Comparison of ENCODE assay signal across 3 fruit fly cellular contexts in genomic region chrX:7000444-7001134, dm6.
A peak's percentile ranks its signal among the peaks of the same experiment; 100 is the strongest.
TF ChIP-seq lines count a peak whose summit lies in the region.

No protein-coding gene starts in this region.

TF ChIP-seq in whole organism, embryonic, 481 proteins besides CTCF, POLR2A, EP300 and RAD21 (continued from another document and continues in another):
- TF ChIP-seq phol (tag; optimal IDR thresholded peaks at IDR 0.05; lab: Kevin White, UChicago): peak; percentile 41
- peak; percentile 80; the same call in 2 of the 3 replicates for TF ChIP-seq CG17361 (GFP tag; IDR thresholded peaks at IDR 0.05; lab: Robert Waterston, UW)
- no peak for TF ChIP-seq Fer2 (tag; optimal IDR thresholded peaks at IDR 0.05; lab: Kevin White, UChicago)
- no peak for TF ChIP-seq HLH3B (GFP tag; IDR thresholded peaks at IDR 0.05; lab: Robert Waterston, UW)
- TF ChIP-seq Sox100B (GFP tag; optimal IDR thresholded peaks at IDR 0.05; lab: Kevin White, UChicago): peak; percentile 59
- no peak for TF ChIP-seq CG18764 (GFP tag; optimal IDR thresholded peaks at IDR 0.05; lab: Kevin White, UChicago)
- TF ChIP-seq CG6791 (GFP tag; IDR thresholded peaks at IDR 0.05; lab: Robert Waterston, UW; ENCODE audit: partially characterized antibody): no peak
- TF ChIP-seq CG4820 (GFP tag; optimal IDR thresholded peaks at IDR 0.05; lab: Kevin White, UChicago): no peak
- TF ChIP-seq Antp (GFP tag; optimal IDR thresholded peaks at IDR 0.05; lab: Kevin White, UChicago): no peak
- TF ChIP-seq tio (GFP tag; optimal IDR thresholded peaks at IDR 0.05; lab: Kevin White, UChicago): peak; percentile 30
- TF ChIP-seq Oaz (GFP tag; IDR thresholded peaks at IDR 0.05; lab: Robert Waterston, UW): no peak
- TF ChIP-seq mld (GFP tag; IDR thresholded peaks at IDR 0.05; lab: Robert Waterston, UW; ENCODE audit: partially characterized antibody): no peak
- no peak for TF ChIP-seq sisA (GFP tag; IDR thresholded peaks at IDR 0.05; lab: Robert Waterston, UW)
- no peak for TF ChIP-seq CG2120 (GFP tag; optimal IDR thresholded peaks at IDR 0.05; lab: Kevin White, UChicago)
- TF ChIP-seq CG6765 (GFP tag; optimal IDR thresholded peaks at IDR 0.05; lab: Kevin White, UChicago): no peak
- TF ChIP-seq CrebB (tag; optimal IDR thresholded peaks at IDR 0.05; lab: Kevin White, UChicago): no peak
- no peak for TF ChIP-seq org-1 (GFP tag; optimal IDR thresholded peaks at IDR 0.05; lab: Kevin White, UChicago)
- no peak for TF ChIP-seq CoRest (tag; optimal IDR thresholded peaks at IDR 0.05; lab: Kevin White, UChicago)
- peak; percentile 49 for TF ChIP-seq CG2678 (tag; optimal IDR thresholded peaks at IDR 0.05; lab: Kevin White, UChicago)
- 0 out of 3 replicates have a peak, but pooled peaks have one; percentile 25 for TF ChIP-seq CG2199 (GFP tag; IDR thresholded peaks at IDR 0.05; lab: Robert Waterston, UW)
- no peak for TF ChIP-seq CG13424 (tag; optimal IDR thresholded peaks at IDR 0.05; lab: Kevin White, UChicago)
- no peak for TF ChIP-seq CG17612 (GFP tag; IDR thresholded peaks at IDR 0.05; lab: Robert Waterston, UW)
- TF ChIP-seq Nf-YA (GFP tag; IDR thresholded peaks at IDR 0.05; lab: Robert Waterston, UW): no peak
- no peak for TF ChIP-seq dysf (GFP tag; IDR thresholded peaks at IDR 0.05; lab: Robert Waterston, UW)
- no peak for TF ChIP-seq CG11398 (GFP tag; optimal IDR thresholded peaks at IDR 0.05; lab: Kevin White, UChicago)
- 0 out of 2 replicates have a peak, but pooled peaks have one; percentile 15 for TF ChIP-seq CG32772 (GFP tag; IDR thresholded peaks at IDR 0.05; lab: Robert Waterston, UW)
- no peak for TF ChIP-seq BtbVII (GFP tag; optimal IDR thresholded peaks at IDR 0.05; lab: Kevin White, UChicago)
- peak in 1 of 3 experiments; percentile 36 for TF ChIP-seq lola (GFP tag; optimal IDR thresholded peaks at IDR 0.05; lab: Kevin White, UChicago)
- TF ChIP-seq sima (GFP tag; optimal IDR thresholded peaks at IDR 0.05; lab: Kevin White, UChicago): no peak
- peak; percentile 50 for TF ChIP-seq Oli (tag; optimal IDR thresholded peaks at IDR 0.05; lab: Kevin White, UChicago)
- no peak for TF ChIP-seq fd96Cb (tag; optimal IDR thresholded peaks at IDR 0.05; lab: Kevin White, UChicago)
- no peak for TF ChIP-seq CG16813 (GFP tag; IDR thresholded peaks at IDR 0.05; lab: Robert Waterston, UW; ENCODE audit: partially characterized antibody)
- TF ChIP-seq Rfx (GFP tag; IDR thresholded peaks at IDR 0.05; lab: Robert Waterston, UW): no peak
- TF ChIP-seq Bteb2 (GFP tag; optimal IDR thresholded peaks at IDR 0.05; lab: Kevin White, UChicago): no peak
- no peak for TF ChIP-seq CG16779 (GFP tag; IDR thresholded peaks at IDR 0.05; lab: Robert Waterston, UW)
- TF ChIP-seq CG30020 (tag; optimal IDR thresholded peaks at IDR 0.05; lab: Kevin White, UChicago): no peak
- no peak; the same call in 1 of the 2 replicates for TF ChIP-seq Adf1 (GFP tag; IDR thresholded peaks at IDR 0.05; lab: Robert Waterston, UW)
- no peak for TF ChIP-seq so (GFP tag; IDR thresholded peaks at IDR 0.05; lab: Robert Waterston, UW)
- TF ChIP-seq tx (GFP tag; optimal IDR thresholded peaks at IDR 0.05; lab: Kevin White, UChicago): no peak
- no peak for TF ChIP-seq CG3163 (GFP tag; optimal IDR thresholded peaks at IDR 0.05; lab: Kevin White, UChicago)
- no peak for TF ChIP-seq CG13894 (tag; optimal IDR thresholded peaks at IDR 0.05; lab: Kevin White, UChicago)
- TF ChIP-seq Fer3 (tag; optimal IDR thresholded peaks at IDR 0.05; lab: Kevin White, UChicago): no peak
- TF ChIP-seq Dref (GFP tag; IDR thresholded peaks at IDR 0.05; lab: Robert Waterston, UW): no peak
- TF ChIP-seq CG12155 (GFP tag; optimal IDR thresholded peaks at IDR 0.05; lab: Kevin White, UChicago): peak; percentile 43
- no peak for TF ChIP-seq CG7928 (GFP tag; optimal IDR thresholded peaks at IDR 0.05; lab: Kevin White, UChicago)

TF ChIP-seq in whole organism, prepupa, 60 proteins besides CTCF, POLR2A, EP300 and RAD21 (continued from another document):
- TF ChIP-seq Blimp-1 (GFP tag; optimal IDR thresholded peaks at IDR 0.05; lab: Kevin White, UChicago): no peak
- no peak for TF ChIP-seq CG8119 (GFP tag; IDR thresholded peaks at IDR 0.05; lab: Robert Waterston, UW)
- TF ChIP-seq svp (GFP tag; lab: Kevin White, UChicago): no peak
- no peak; the same call in 1 of the 2 replicates for TF ChIP-seq CG15336 (GFP tag; IDR thresholded peaks at IDR 0.05; lab: Robert Waterston, UW)
- no peak for TF ChIP-seq CG1621 (tag; optimal IDR thresholded peaks at IDR 0.05; lab: Kevin White, UChicago)
- TF ChIP-seq CG6276 (GFP tag; optimal IDR thresholded peaks at IDR 0.05; lab: Kevin White, UChicago): peak; percentile 28
- TF ChIP-seq CG16779 (tag; optimal IDR thresholded peaks at IDR 0.05; lab: Kevin White, UChicago): no peak
- TF ChIP-seq CG9139 (GFP tag; optimal IDR thresholded peaks at IDR 0.05; lab: Kevin White, UChicago): no peak
- TF ChIP-seq CG31627 (GFP tag; optimal IDR thresholded peaks at IDR 0.05; lab: Kevin White, UChicago): peak; percentile 29
- peak; percentile 41; the same call in 1 of the 3 replicates for TF ChIP-seq CG6163 (GFP tag; IDR thresholded peaks at IDR 0.05; lab: Robert Waterston, UW)
- TF ChIP-seq Hr38 (GFP tag; optimal IDR thresholded peaks at IDR 0.05; lab: Kevin White, UChicago): no peak
- TF ChIP-seq fd59A (GFP tag; optimal IDR thresholded peaks at IDR 0.05; lab: Kevin White, UChicago): peak; percentile 34
- TF ChIP-seq achi (GFP tag; optimal IDR thresholded peaks at IDR 0.05; lab: Kevin White, UChicago): peak; percentile 56
- TF ChIP-seq Eip93F (GFP tag; optimal IDR thresholded peaks at IDR 0.05; lab: Kevin White, UChicago): no peak
- TF ChIP-seq CG10669 (GFP tag; optimal IDR thresholded peaks at IDR 0.05; lab: Kevin White, UChicago): no peak
- TF ChIP-seq Gug (GFP tag; IDR thresholded peaks at IDR 0.05; lab: Robert Waterston, UW): no peak
- no peak for TF ChIP-seq CG3032 (tag; optimal IDR thresholded peaks at IDR 0.05; lab: Kevin White, UChicago)
- no peak for TF ChIP-seq CG11762 (GFP tag; optimal IDR thresholded peaks at IDR 0.05; lab: Kevin White, UChicago; ENCODE audit: insufficient read depth)
- TF ChIP-seq CG6808 (GFP tag; optimal IDR thresholded peaks at IDR 0.05; lab: Kevin White, UChicago): peak; percentile 38
- peak; percentile 49 for TF ChIP-seq Hr4 (GFP tag; optimal IDR thresholded peaks at IDR 0.05; lab: Kevin White, UChicago)
- no peak for TF ChIP-seq CG4318 (GFP tag; optimal IDR thresholded peaks at IDR 0.05; lab: Kevin White, UChicago)
- TF ChIP-seq dac (GFP tag; optimal IDR thresholded peaks at IDR 0.05; lab: Kevin White, UChicago): no peak
- no peak for TF ChIP-seq fd85E (GFP tag; optimal IDR thresholded peaks at IDR 0.05; lab: Kevin White, UChicago)
- TF ChIP-seq esn (GFP tag; optimal IDR thresholded peaks at IDR 0.05; lab: Kevin White, UChicago): no peak
- peak; percentile 16 for TF ChIP-seq net (GFP tag; optimal IDR thresholded peaks at IDR 0.05; lab: Kevin White, UChicago)
- no peak for TF ChIP-seq Hr39 (GFP tag; optimal IDR thresholded peaks at IDR 0.05; lab: Kevin White, UChicago)
- peak; percentile 35 for TF ChIP-seq Sox14 (GFP tag; optimal IDR thresholded peaks at IDR 0.05; lab: Kevin White, UChicago)
- TF ChIP-seq dsx (GFP tag; optimal IDR thresholded peaks at IDR 0.05; lab: Kevin White, UChicago; ENCODE audit: poor library complexity, severe bottlenecking): peak; percentile 28
- peak; percentile 60 for TF ChIP-seq CG10631 (GFP tag; optimal IDR thresholded peaks at IDR 0.05; lab: Kevin White, UChicago)
- peak; percentile 42 for TF ChIP-seq Smox (GFP tag; optimal IDR thresholded peaks at IDR 0.05; lab: Kevin White, UChicago)
- no peak for TF ChIP-seq Met (GFP tag; optimal IDR thresholded peaks at IDR 0.05; lab: Kevin White, UChicago)
- peak; percentile 52 for TF ChIP-seq pdm3 (GFP tag; optimal IDR thresholded peaks at IDR 0.05; lab: Kevin White, UChicago)
- no peak for TF ChIP-seq CG11902 (GFP tag; optimal IDR thresholded peaks at IDR 0.05; lab: Kevin White, UChicago)
- TF ChIP-seq OdsH (GFP tag; optimal IDR thresholded peaks at IDR 0.05; lab: Kevin White, UChicago): peak; percentile 37
- peak; percentile 34 for TF ChIP-seq CG8632 (GFP tag; optimal IDR thresholded peaks at IDR 0.05; lab: Kevin White, UChicago)
- no peak for TF ChIP-seq eg (GFP tag; IDR thresholded peaks at IDR 0.05; lab: Robert Waterston, UW)

TF ChIP-seq in whole organism, wandering third instar larva, 38 proteins besides CTCF, POLR2A, EP300 and RAD21 (continued from another document):
- TF ChIP-seq woc (GFP tag; optimal IDR thresholded peaks at IDR 0.05; lab: Kevin White, UChicago) (peak; percentile 86), ey (GFP tag; optimal IDR thresholded peaks at IDR 0.05; lab: Kevin White, UChicago) (no peak), HLH106 (tag; optimal IDR thresholded peaks at IDR 0.05; lab: Kevin White, UChicago) (no peak), psq (GFP tag; optimal IDR thresholded peaks at IDR 0.05; lab: Kevin White, UChicago) (peak; percentile 55), Abd-B (GFP tag; optimal IDR thresholded peaks at IDR 0.05; lab: Kevin White, UChicago) (no peak), Myc (optimal IDR thresholded peaks at IDR 0.05; lab: Kevin White, UChicago) (no peak), sv (GFP tag; optimal IDR thresholded peaks at IDR 0.05; lab: Kevin White, UChicago) (no peak)
